Worm (Caenorhabditis elegans) whole organism, L1 larva: Measurements from ENCODE around the gene F48G7.7.
A peak's percentile ranks its signal among the peaks of the same experiment; 100 is the strongest.

Experiments used
- C04F5.9 ChIP-seq: sonication (generic microtip); optimal IDR thresholded peaks from 2 replicates; lab custom pipeline; 2016; ENCODE audit warnings: missing genetic modification characterization, missing compliant biosample characterization
- F16B12.6 ChIP-seq: fragments of 150-350 bp; optimal IDR thresholded peaks from 2 replicates; lab custom pipeline; 2014; ENCODE audit warnings: missing biosample characterization, missing genetic modification characterization
- aha-1 ChIP-seq: fragments of 150-350 bp; optimal IDR thresholded peaks from 2 replicates; lab custom pipeline; 2014; ENCODE audit warnings: missing biosample characterization, missing genetic modification characterization
- alr-1 ChIP-seq: fragments of 200-800 bp; sonication (Bioruptor generic); optimal IDR thresholded peaks from 2 replicates; lab custom pipeline; 2018; ENCODE audit warnings: borderline replicate concordance, mild to moderate bottlenecking, missing genetic modification characterization, missing compliant biosample characterization
- ama-1 ChIP-seq: fragments of 150-350 bp; optimal IDR thresholded peaks from 2 replicates; lab custom pipeline; 2014
- blmp-1 ChIP-seq: fragments of 150-350 bp; optimal IDR thresholded peaks from 2 replicates; lab custom pipeline; 2014; ENCODE audit warnings: missing biosample characterization, missing genetic modification characterization
- ceh-8 ChIP-seq: fragments of 200-800 bp; sonication (Bioruptor generic); optimal IDR thresholded peaks from 2 replicates; lab custom pipeline; 2018; ENCODE audit warnings: mild to moderate bottlenecking, missing genetic modification characterization, moderate library complexity, missing compliant biosample characterization
- ceh-82 ChIP-seq, 3 experiments: fragments of 150-350 bp in 1 of 3; sonication (generic microtip) in 2 of 3; optimal IDR thresholded peaks; 2 replicates each; lab custom pipeline; 2014 to 2017; ENCODE audit warnings: missing biosample characterization in 3 of 3, missing genetic modification characterization in 3 of 3
- dpl-1 ChIP-seq, 3 experiments: fragments of 150-350 bp in 2 of 3; sonication (generic microtip) in 1 of 3; optimal IDR thresholded peaks; 2 replicates each; lab custom pipeline; 2014 to 2017; ENCODE audit warnings: missing biosample characterization in 3 of 3, missing genetic modification characterization in 3 of 3, missing genetic modification reagents in 3 of 3
- efl-3 ChIP-seq: fragments of 200-800 bp; sonication (Bioruptor generic); optimal IDR thresholded peaks from 2 replicates; lab custom pipeline; 2018; ENCODE audit warnings: mild to moderate bottlenecking, missing genetic modification characterization, missing compliant biosample characterization
- egl-27 ChIP-seq, 2 experiments: fragments of 150-350 bp in 1 of 2; sonication (generic microtip); optimal IDR thresholded peaks; 3 replicates each; lab custom pipeline; 2017 to 2018; ENCODE audit warnings: missing biosample characterization in 2 of 2, missing genetic modification characterization in 2 of 2, missing genetic modification reagents in 2 of 2
- fkh-10 ChIP-seq: sonication (generic microtip); optimal IDR thresholded peaks from 2 replicates; lab custom pipeline; 2017; ENCODE audit warnings: missing biosample characterization, missing genetic modification reagents, missing genetic modification characterization
- fkh-4 ChIP-seq: sonication (generic microtip); optimal IDR thresholded peaks from 2 replicates; lab custom pipeline; 2016; ENCODE audit warnings: missing compliant biosample characterization, missing genetic modification characterization, borderline replicate concordance
- fos-1 ChIP-seq: fragments of 150-350 bp; optimal IDR thresholded peaks from 2 replicates; lab custom pipeline; 2014; ENCODE audit warnings: missing biosample characterization, missing genetic modification characterization
- hlh-17 ChIP-seq: fragments of 200-800 bp; sonication (Bioruptor generic); optimal IDR thresholded peaks from 2 replicates; lab custom pipeline; 2018; ENCODE audit warnings: missing genetic modification characterization, mild to moderate bottlenecking, missing compliant biosample characterization, moderate library complexity, borderline replicate concordance
- irx-1 ChIP-seq: sonication (generic microtip); optimal IDR thresholded peaks from 2 replicates; lab custom pipeline; 2016; ENCODE audit warnings: missing genetic modification characterization, missing compliant biosample characterization
- isw-1 ChIP-seq: fragments of 200-800 bp; sonication (Bioruptor generic); IDR thresholded peaks from 2 replicates; pipeline ENCODE4 v1.3.6; 2022; ENCODE audit warnings: missing genetic modification characterization, missing compliant biosample characterization
- lin-14 ChIP-seq: fragments of 200-800 bp; sonication (Bioruptor generic); optimal IDR thresholded peaks from 2 replicates; lab custom pipeline; 2018; ENCODE audit warnings: mild to moderate bottlenecking, missing genetic modification characterization, moderate library complexity, missing compliant biosample characterization
- lin-15B ChIP-seq: fragments of 150-350 bp; sonication (generic microtip); optimal IDR thresholded peaks from 3 replicates; lab custom pipeline; 2014; ENCODE audit warnings: missing biosample characterization, missing genetic modification characterization
- lir-3 ChIP-seq: sonication (generic microtip); optimal IDR thresholded peaks from 2 replicates; lab custom pipeline; 2016; ENCODE audit warnings: mild to moderate bottlenecking, missing genetic modification characterization, moderate library complexity, missing compliant biosample characterization; ENCODE audit not compliant: poor library complexity
- mab-9 ChIP-seq: fragments of 200-800 bp; sonication (Bioruptor generic); IDR thresholded peaks from 2 replicates; pipeline ENCODE4 v1.3.6; 2022; ENCODE audit warnings: missing genetic modification reagents, missing genetic modification characterization, missing compliant biosample characterization
- mdl-1 ChIP-seq, 2 experiments: fragments of 150-350 bp; optimal IDR thresholded peaks; 2 replicates each; lab custom pipeline; 2014 to 2017; ENCODE audit warnings: missing biosample characterization in 2 of 2, missing genetic modification characterization in 2 of 2, inconsistent platforms in 1 of 2
- nhr-12 ChIP-seq: sonication (generic microtip); optimal IDR thresholded peaks from 2 replicates; lab custom pipeline; 2017; ENCODE audit warnings: missing biosample characterization, missing genetic modification characterization
- nhr-20 ChIP-seq: sonication (generic microtip); optimal IDR thresholded peaks from 2 replicates; lab custom pipeline; 2016; ENCODE audit warnings: mild to moderate bottlenecking, missing genetic modification characterization, missing compliant biosample characterization
- nhr-237 ChIP-seq: fragments of 150-350 bp; optimal IDR thresholded peaks from 2 replicates; lab custom pipeline; 2014; ENCODE audit warnings: missing biosample characterization, missing genetic modification characterization
- nhr-76 ChIP-seq: sonication (generic microtip); optimal IDR thresholded peaks from 2 replicates; lab custom pipeline; 2017; ENCODE audit warnings: missing biosample characterization, missing genetic modification characterization
- pag-3 ChIP-seq: sonication (generic microtip); optimal IDR thresholded peaks from 2 replicates; lab custom pipeline; 2017; ENCODE audit warnings: missing genetic modification characterization, mild to moderate bottlenecking, missing compliant biosample characterization, antibody characterized with exemption, borderline replicate concordance; ENCODE audit not compliant: insufficient read depth
- pax-3 ChIP-seq: fragments of 200-800 bp; sonication (Bioruptor generic); optimal IDR thresholded peaks from 2 replicates; lab custom pipeline; 2018; ENCODE audit warnings: mild to moderate bottlenecking, missing genetic modification characterization, moderate library complexity, missing compliant biosample characterization
- pqm-1 ChIP-seq: sonication (generic microtip); optimal IDR thresholded peaks from 3 replicates; lab custom pipeline; 2017; ENCODE audit warnings: missing biosample characterization, missing genetic modification characterization
- sox-4 ChIP-seq: sonication (generic microtip); optimal IDR thresholded peaks from 2 replicates; lab custom pipeline; 2016; ENCODE audit warnings: missing genetic modification characterization, missing compliant biosample characterization
- sptf-1 ChIP-seq: fragments of 150-350 bp; optimal IDR thresholded peaks from 2 replicates; lab custom pipeline; 2014; ENCODE audit warnings: missing biosample characterization, missing genetic modification characterization
- sup-37 ChIP-seq: fragments of 200-800 bp; sonication (Bioruptor generic); optimal IDR thresholded peaks from 2 replicates; lab custom pipeline; 2018; ENCODE audit warnings: mild to moderate bottlenecking, missing genetic modification characterization, missing compliant biosample characterization
- tlp-1 ChIP-seq: fragments of 150-350 bp; optimal IDR thresholded peaks from 2 replicates; lab custom pipeline; 2014; ENCODE audit warnings: missing biosample characterization, missing genetic modification characterization
- unc-30 ChIP-seq: sonication (generic microtip); optimal IDR thresholded peaks from 2 replicates; lab custom pipeline; 2017; ENCODE audit warnings: missing biosample characterization, missing genetic modification characterization
- unc-62 ChIP-seq: fragments of 150-350 bp; optimal IDR thresholded peaks from 2 replicates; lab custom pipeline; 2014; ENCODE audit warnings: missing biosample characterization, missing genetic modification reagents, missing genetic modification characterization

The F48G7.7 gene

DNA sequence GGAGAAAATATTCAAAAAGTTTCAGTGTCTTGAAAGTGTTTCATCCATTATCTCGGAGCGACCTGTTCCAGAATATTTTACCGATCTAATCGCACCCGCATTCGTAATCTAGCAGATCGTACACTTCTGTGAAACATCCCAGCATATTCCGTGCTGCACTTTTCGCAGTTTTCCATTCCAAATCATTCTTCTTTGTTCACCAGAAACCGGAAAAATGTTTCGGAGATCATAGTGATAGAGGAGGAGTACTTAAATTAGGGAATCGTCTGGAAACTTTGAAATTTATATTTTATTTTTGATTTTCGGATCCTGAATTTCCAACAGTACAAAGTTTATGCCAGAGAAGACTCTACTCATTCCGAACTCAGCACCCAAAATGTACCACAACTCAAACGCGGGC is 40.7 kb downstream of the F48G7.7 start, which contains the start of gene K06H6.2:
K06H6.2 (plus strand) TSS at position 301 of the 400 bp plus-strand sequence.
- TF ChIP-seq lir-3 (tag; lab: Kevin White, UChicago) (no peak), ama-1 (lab: Kevin White, UChicago) (no peak), lin-14 (no peak), lin-15B (no peak), sptf-1 (no peak), sox-4 (tag; lab: Kevin White, UChicago) (no peak), pag-3 (tag; lab: Kevin White, UChicago) (no peak), isw-1 (GFP tag; lab: Robert Waterston, UW) (no peak), ceh-82 (tag; optimal IDR thresholded peaks at IDR 0.05; lab: Kevin White, UChicago) (no peak), nhr-76 (tag; lab: Kevin White, UChicago) (no peak), nhr-12 (tag; lab: Kevin White, UChicago) (no peak), ceh-8 (GFP tag; lab: Kevin White, UChicago) (no peak), sup-37 (GFP tag; lab: Kevin White, UChicago) (no peak), tlp-1 (no peak), fkh-10 (GFP tag; lab: Kevin White, UChicago) (no peak), C04F5.9 (tag; lab: Kevin White, UChicago) (no peak), hlh-17 (GFP tag; lab: Kevin White, UChicago) (no peak), mdl-1 (tag; optimal IDR thresholded peaks at IDR 0.05; lab: Kevin White, UChicago) (no peak), aha-1 (tag; lab: Kevin White, UChicago) (no peak)
- TF ChIP-seq, all 84 proteins: peak for 0

DNA sequence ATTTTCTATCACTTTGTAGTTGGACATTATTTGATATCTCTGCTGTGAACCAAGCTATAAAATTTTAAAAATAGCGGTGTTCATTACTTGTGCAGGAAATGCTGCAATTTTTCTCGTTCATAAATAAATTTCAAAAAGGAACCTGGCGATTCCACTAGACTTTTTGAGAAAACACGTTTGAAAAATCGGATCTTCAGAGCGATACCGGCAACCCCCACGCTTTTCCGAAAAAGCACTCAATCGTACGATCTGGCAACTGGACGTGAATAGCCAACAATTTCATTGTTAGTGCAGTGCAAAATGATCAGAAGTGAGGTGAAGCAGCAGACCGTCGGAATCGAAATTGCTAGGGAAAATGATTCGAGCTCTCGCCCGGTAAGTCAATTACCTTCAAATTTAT is 44.6 kb downstream of the F48G7.7 start, which contains the start of gene nstp-7:
nstp-7 (plus strand) TSS at position 301 of the 400 bp plus-strand sequence.
- no peak for TF ChIP-seq sptf-1
- no peak for TF ChIP-seq tlp-1
- TF ChIP-seq blmp-1 (tag; lab: Kevin White, UChicago), result no peak
- TF ChIP-seq mab-9, result no peak
- TF ChIP-seq aha-1 (tag; lab: Kevin White, UChicago), result no peak
- TF ChIP-seq pax-3, result no peak
- no peak for TF ChIP-seq fkh-4
- TF ChIP-seq egl-27 (tag; optimal IDR thresholded peaks at IDR 0.05; lab: Kevin White, UChicago), result no peak
- no peak for TF ChIP-seq dpl-1 (GFP tag; optimal IDR thresholded peaks at IDR 0.05; lab: Kevin White, UChicago)
- TF ChIP-seq irx-1 (tag; lab: Kevin White, UChicago), result no peak
- no peak for TF ChIP-seq unc-30 (tag; lab: Kevin White, UChicago)
- no peak for TF ChIP-seq lir-3 (tag; lab: Kevin White, UChicago)
- no peak for TF ChIP-seq sox-4 (tag; lab: Kevin White, UChicago)
- TF ChIP-seq alr-1 (tag; lab: Kevin White, UChicago), result no peak
- TF ChIP-seq unc-62 (GFP tag; lab: Kevin White, UChicago), result no peak
- no peak for TF ChIP-seq nhr-237 (tag; lab: Kevin White, UChicago)
- no peak for TF ChIP-seq efl-3 (GFP tag; lab: Kevin White, UChicago)
- TF ChIP-seq hlh-17 (GFP tag; lab: Kevin White, UChicago), result no peak

DNA sequence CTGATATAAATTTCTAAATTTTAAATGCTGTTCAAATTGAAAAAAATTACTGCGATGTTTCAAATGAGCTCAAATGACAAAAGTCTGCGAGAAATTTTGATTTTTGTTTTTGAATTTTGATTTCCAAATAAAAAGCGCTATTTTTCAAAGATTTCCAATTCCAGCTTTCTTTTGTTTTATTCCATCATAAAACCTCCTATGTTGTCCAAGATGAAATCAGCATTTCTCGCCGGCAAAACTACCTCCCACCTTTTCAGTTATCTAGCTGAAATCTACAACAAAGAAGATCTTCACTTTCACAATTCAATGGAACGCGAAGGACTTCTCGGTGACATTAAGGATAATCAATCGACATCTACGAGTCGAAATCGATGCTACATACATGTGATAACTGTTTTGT is 47.2 kb downstream of the F48G7.7 start, which contains the start of gene K06H6.4:
K06H6.4 (plus strand) TSS at position 301 of the 400 bp plus-strand sequence.
- TF ChIP-seq blmp-1 (tag; lab: Kevin White, UChicago), result peak; percentile 29
- no peak for TF ChIP-seq pqm-1 (tag; lab: Kevin White, UChicago)

DNA sequence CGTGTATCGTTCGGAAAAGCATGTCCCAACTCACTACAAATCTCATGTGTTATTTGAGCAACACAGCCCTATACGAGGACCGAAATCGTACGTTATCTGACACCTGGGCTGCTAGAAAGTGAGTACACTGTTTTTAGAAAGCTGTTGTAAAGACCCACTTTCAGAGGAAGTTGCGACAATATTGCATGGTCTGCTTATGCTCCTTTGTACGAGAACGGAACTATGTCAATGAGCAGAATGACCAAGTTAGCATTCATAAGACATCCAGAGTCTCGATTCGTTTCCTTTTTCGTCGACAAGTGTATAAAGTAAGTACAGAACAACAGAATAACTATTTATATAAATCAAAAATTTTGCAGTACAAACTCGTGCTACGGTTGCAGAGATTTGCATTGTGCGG is 49.3 kb downstream of the F48G7.7 start:
- TF ChIP-seq sup-37 (GFP tag; lab: Kevin White, UChicago) (no peak), pqm-1 (tag; lab: Kevin White, UChicago) (no peak), nhr-20 (tag; lab: Kevin White, UChicago) (no peak), F16B12.6 (no peak), ceh-8 (GFP tag; lab: Kevin White, UChicago) (no peak), fos-1 (tag; lab: Kevin White, UChicago) (no peak)
